Fruit fly (Drosophila melanogaster): ENCODE results near the gene CG10694.

The CG10694 gene

dm6 chr3R:24148838-24149237 lies 41.6 kb downstream of the CG10694 start, which contains the start of gene Slimp (continued):
- TF ChIP-seq CG11762 (GFP tag; optimal IDR thresholded peaks at IDR 0.05; ENCODE audit: insufficient read depth) (no peak), svp (GFP tag) (peak; percentile 76), net (GFP tag; optimal IDR thresholded peaks at IDR 0.05) (no peak), lz (GFP tag; optimal IDR thresholded peaks at IDR 0.05) (peak; percentile 40), esn (GFP tag; optimal IDR thresholded peaks at IDR 0.05) (peak; percentile 55), Sox15 (GFP tag; optimal IDR thresholded peaks at IDR 0.05) (no peak), fkh (GFP tag; optimal IDR thresholded peaks at IDR 0.05) (no peak), achi (GFP tag; optimal IDR thresholded peaks at IDR 0.05) (peak; percentile 26), ss (GFP tag; optimal IDR thresholded peaks at IDR 0.05) (no peak), CG1621 (tag; optimal IDR thresholded peaks at IDR 0.05) (no peak), Sox14 (GFP tag; optimal IDR thresholded peaks at IDR 0.05) (peak; percentile 5), Smox (GFP tag; optimal IDR thresholded peaks at IDR 0.05) (peak; percentile 37), CG9139 (GFP tag; optimal IDR thresholded peaks at IDR 0.05) (no peak), OdsH (GFP tag; optimal IDR thresholded peaks at IDR 0.05) (peak; percentile 33), CG6792 (GFP tag; optimal IDR thresholded peaks at IDR 0.05) (no peak), Eip78C (GFP tag) (peak; percentile 83)

DNA sequence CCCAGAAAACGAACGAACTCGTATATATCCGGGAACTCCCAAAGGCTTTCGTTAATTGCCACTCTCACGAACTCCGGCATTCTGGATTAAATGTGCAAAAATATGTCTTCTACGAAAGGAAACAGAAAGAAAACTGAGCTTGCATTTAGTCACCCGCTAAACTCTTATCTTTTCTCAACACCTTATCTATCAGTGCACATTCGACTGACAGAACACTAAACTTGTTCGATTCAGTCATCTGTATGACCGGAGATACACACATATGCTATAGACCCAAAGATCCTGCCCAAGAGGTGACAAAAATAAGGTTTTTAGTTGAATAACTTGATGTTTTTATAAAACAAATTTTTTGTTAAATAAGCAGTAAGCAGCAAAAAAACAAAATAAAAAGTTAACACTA lies 42.9 kb downstream of the CG10694 start, which contains the start of gene p38c:
p38c (minus strand) TSS at position 101 of the 400 bp plus-strand sequence.
- TF ChIP-seq lz (GFP tag; optimal IDR thresholded peaks at IDR 0.05) (no peak), net (GFP tag; optimal IDR thresholded peaks at IDR 0.05) (no peak), Lpt (GFP tag; optimal IDR thresholded peaks at IDR 0.05) (no peak), acj6 (GFP tag; optimal IDR thresholded peaks at IDR 0.05) (no peak), fd85E (GFP tag; optimal IDR thresholded peaks at IDR 0.05) (no peak), achi (GFP tag; optimal IDR thresholded peaks at IDR 0.05) (no peak), CG1621 (tag; optimal IDR thresholded peaks at IDR 0.05) (no peak), pdm3 (GFP tag; optimal IDR thresholded peaks at IDR 0.05) (no peak), dsx (GFP tag; optimal IDR thresholded peaks at IDR 0.05; ENCODE audit: poor library complexity, severe bottlenecking) (no peak), cyc (GFP tag; optimal IDR thresholded peaks at IDR 0.05) (no peak), CG34406 (GFP tag; optimal IDR thresholded peaks at IDR 0.05) (no peak), CG8632 (GFP tag; optimal IDR thresholded peaks at IDR 0.05) (no peak), svp (GFP tag) (no peak)

DNA sequence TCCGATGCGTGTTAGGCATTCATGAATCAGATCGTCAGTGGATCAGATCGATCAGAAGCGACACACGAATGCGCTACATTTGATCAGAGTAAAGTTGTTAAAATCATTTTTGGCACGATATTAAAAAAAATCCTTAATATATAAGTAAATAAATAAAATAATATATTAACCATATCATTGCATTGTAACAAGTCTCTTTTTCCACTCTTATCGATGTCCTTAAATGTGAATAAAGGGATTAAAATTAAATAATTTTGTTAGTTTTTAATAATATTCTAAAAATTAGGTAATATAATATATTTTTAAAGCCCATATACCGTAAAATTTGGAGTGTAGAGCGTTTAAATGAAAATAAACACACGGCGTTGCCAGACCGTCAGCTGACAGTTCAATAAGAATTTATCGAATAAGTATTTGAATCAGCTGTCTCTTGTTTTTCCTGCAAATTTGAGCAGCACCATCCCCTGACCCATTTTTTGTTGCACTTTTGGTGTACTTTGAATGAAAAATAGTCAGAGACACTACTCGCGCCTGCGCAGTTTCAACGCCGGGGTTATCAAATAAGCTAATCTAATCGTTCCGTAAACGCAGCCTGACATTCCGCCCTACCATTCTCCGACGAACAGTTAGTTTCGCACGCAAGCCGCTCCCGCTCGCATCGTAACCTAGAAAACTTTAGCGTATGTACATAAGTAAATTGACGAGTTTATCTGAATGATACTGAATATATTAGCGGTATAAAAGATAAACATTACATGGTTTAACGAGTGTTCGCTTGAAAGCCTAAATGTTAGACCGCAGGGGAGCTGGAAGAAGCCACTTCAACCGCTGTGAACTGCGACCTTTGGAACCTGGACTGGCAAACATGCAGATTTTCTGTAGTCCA lies 45.0 kb downstream of the CG10694 start, which contains the start of the genes p38a and CG6178:
p38a (minus strand) TSS at position 398 of the 886 bp plus-strand sequence.
CG6178 (plus strand) TSS at position 424 of the 886 bp plus-strand sequence.
- peak; percentile 95 for TF ChIP-seq CG6808 (GFP tag; optimal IDR thresholded peaks at IDR 0.05)
- peak; percentile 95 for TF ChIP-seq Blimp-1 (GFP tag; optimal IDR thresholded peaks at IDR 0.05)
- peak; percentile 92 for TF ChIP-seq topi (GFP tag; optimal IDR thresholded peaks at IDR 0.05)
- peak; percentile 83 for TF ChIP-seq CG31627 (GFP tag; optimal IDR thresholded peaks at IDR 0.05)
- TF ChIP-seq CG1621 (tag; optimal IDR thresholded peaks at IDR 0.05), result peak; percentile 88
- peak; percentile 88 for TF ChIP-seq cyc (GFP tag; optimal IDR thresholded peaks at IDR 0.05)
- peak; percentile 91 for TF ChIP-seq Sox14 (GFP tag; optimal IDR thresholded peaks at IDR 0.05)
- TF ChIP-seq CG11762 (GFP tag; optimal IDR thresholded peaks at IDR 0.05; ENCODE audit: insufficient read depth), result peak; percentile 93
- peak; percentile 99 for TF ChIP-seq CG4318 (GFP tag; optimal IDR thresholded peaks at IDR 0.05)
- TF ChIP-seq CG6163 (GFP tag; IDR thresholded peaks at IDR 0.05), result peak; percentile 97
- peak; percentile 99 for TF ChIP-seq CG3032 (tag; optimal IDR thresholded peaks at IDR 0.05)
- peak; percentile 86 for TF ChIP-seq fkh (GFP tag; optimal IDR thresholded peaks at IDR 0.05)
- TF ChIP-seq Lpt (GFP tag; optimal IDR thresholded peaks at IDR 0.05), result peak; percentile 96
- TF ChIP-seq ss (GFP tag; optimal IDR thresholded peaks at IDR 0.05), result peak; percentile 95 to 98
- peak; percentile 99 for TF ChIP-seq CG6276 (GFP tag; optimal IDR thresholded peaks at IDR 0.05)
- TF ChIP-seq CG8632 (GFP tag; optimal IDR thresholded peaks at IDR 0.05), result peak; percentile 99
- TF ChIP-seq Ets21C (GFP tag; optimal IDR thresholded peaks at IDR 0.05), result peak; percentile 72
- TF ChIP-seq CG10631 (GFP tag; optimal IDR thresholded peaks at IDR 0.05), result peak; percentile 99
- no peak for TF ChIP-seq Hr38 (GFP tag; optimal IDR thresholded peaks at IDR 0.05)
- peak; percentile 95 for TF ChIP-seq svp (GFP tag)
- TF ChIP-seq CG6854 (GFP tag; optimal IDR thresholded peaks at IDR 0.05), result peak; percentile 95
- peak; percentile 87 for TF ChIP-seq fd59A (GFP tag; optimal IDR thresholded peaks at IDR 0.05)
- TF ChIP-seq CG10669 (GFP tag; optimal IDR thresholded peaks at IDR 0.05), result peak; percentile 97
- peak; percentile 88 for TF ChIP-seq CG8319 (GFP tag; optimal IDR thresholded peaks at IDR 0.05)
- TF ChIP-seq Eip78C (GFP tag), result peak; percentile 97
- TF ChIP-seq lz (GFP tag; optimal IDR thresholded peaks at IDR 0.05), result peak; percentile 92
- peak; percentile 95 for TF ChIP-seq CG7368 (GFP tag; optimal IDR thresholded peaks at IDR 0.05)
- TF ChIP-seq Eip75B (GFP tag; optimal IDR thresholded peaks at IDR 0.05), result peak; percentile 86
- peak; percentile 82 for TF ChIP-seq vri (GFP tag; optimal IDR thresholded peaks at IDR 0.05)
- TF ChIP-seq CG15336 (GFP tag; IDR thresholded peaks at IDR 0.05), result peak; percentile 99
- peak; percentile 98 for TF ChIP-seq OdsH (GFP tag; optimal IDR thresholded peaks at IDR 0.05)
- TF ChIP-seq dac (GFP tag; optimal IDR thresholded peaks at IDR 0.05), result peak; percentile 96
